Worm (Caenorhabditis elegans) whole organism, mixed stage, embryonic: ENCODE results near the gene arr-1.

Source experiments
- bed-3 ChIP-seq: fragments of 200-800 bp; sonication (Bioruptor generic); optimal IDR thresholded peaks from 3 replicates; lab custom pipeline; 2018; ENCODE audit warnings: mild to moderate bottlenecking, missing genetic modification characterization, moderate library complexity, missing compliant biosample characterization
- blmp-1 ChIP-seq: fragments of 150-350 bp; optimal IDR thresholded peaks from 2 replicates; lab custom pipeline; 2014; ENCODE audit warnings: missing biosample characterization, missing genetic modification characterization
- ceh-83 ChIP-seq: fragments of 200-800 bp; sonication (Bioruptor generic); optimal IDR thresholded peaks from 2 replicates; lab custom pipeline; 2018; ENCODE audit warnings: mild to moderate bottlenecking, missing genetic modification characterization, missing compliant biosample characterization
- ces-1 ChIP-seq: fragments of 150-350 bp; optimal IDR thresholded peaks from 2 replicates; lab custom pipeline; 2014; ENCODE audit warnings: missing biosample characterization, missing genetic modification reagents, missing genetic modification characterization
- cnd-1 ChIP-seq: fragments of 200-800 bp; sonication (Bioruptor generic); optimal IDR thresholded peaks from 2 replicates; lab custom pipeline; 2018; ENCODE audit warnings: mild to moderate bottlenecking, missing genetic modification characterization, missing compliant biosample characterization
- drap-1 ChIP-seq: fragments of 200-800 bp; sonication (Bioruptor generic); optimal IDR thresholded peaks from 3 replicates; lab custom pipeline; 2018; ENCODE audit warnings: mild to moderate bottlenecking, missing genetic modification characterization, missing compliant biosample characterization
- elt-1 ChIP-seq: sonication (generic microtip); optimal IDR thresholded peaks from 2 replicates; lab custom pipeline; 2017; ENCODE audit warnings: missing genetic modification characterization, mild to moderate bottlenecking, missing compliant biosample characterization, antibody characterized with exemption, moderate library complexity, borderline replicate concordance; ENCODE audit not compliant: insufficient read depth
- elt-3 ChIP-seq: fragments of 150-350 bp; optimal IDR thresholded peaks from 2 replicates; lab custom pipeline; 2014; ENCODE audit warnings: missing biosample characterization, missing genetic modification characterization
- flh-1 ChIP-seq: fragments of 200-800 bp; sonication (Bioruptor generic); optimal IDR thresholded peaks from 2 replicates; lab custom pipeline; 2018; ENCODE audit warnings: mild to moderate bottlenecking, missing genetic modification characterization, moderate library complexity, missing compliant biosample characterization
- ham-2 ChIP-seq: fragments of 200-800 bp; sonication (Bioruptor generic); optimal IDR thresholded peaks from 2 replicates; lab custom pipeline; 2018; ENCODE audit warnings: mild to moderate bottlenecking, missing genetic modification characterization, missing compliant biosample characterization
- hlh-1 ChIP-seq: fragments of 150-350 bp; optimal IDR thresholded peaks from 2 replicates; lab custom pipeline; 2014; ENCODE audit warnings: missing biosample characterization, missing genetic modification reagents, missing genetic modification characterization
- lin-13 ChIP-seq: fragments of 150-350 bp; optimal IDR thresholded peaks from 2 replicates; lab custom pipeline; 2014; ENCODE audit warnings: missing biosample characterization, missing genetic modification characterization
- lin-32 ChIP-seq: fragments of 200-800 bp; sonication (Bioruptor generic); optimal IDR thresholded peaks from 2 replicates; lab custom pipeline; 2018; ENCODE audit warnings: mild to moderate bottlenecking, missing genetic modification characterization, missing compliant biosample characterization
- lsy-2 ChIP-seq: fragments of 150-350 bp; optimal IDR thresholded peaks from 2 replicates; lab custom pipeline; 2014; ENCODE audit warnings: missing biosample characterization, missing genetic modification characterization
- mab-5 ChIP-seq: fragments of 150-350 bp; optimal IDR thresholded peaks from 2 replicates; lab custom pipeline; 2014; ENCODE audit warnings: missing biosample characterization, missing genetic modification characterization
- mep-1 ChIP-seq: fragments of 150-350 bp; optimal IDR thresholded peaks from 2 replicates; lab custom pipeline; 2017; ENCODE audit warnings: missing biosample characterization, missing genetic modification reagents, missing genetic modification characterization, inconsistent platforms
- mls-2 ChIP-seq: sonication (generic microtip); optimal IDR thresholded peaks from 2 replicates; lab custom pipeline; 2016; ENCODE audit warnings: mild to moderate bottlenecking, missing genetic modification characterization, moderate library complexity, missing compliant biosample characterization
- nhr-12 ChIP-seq: fragments of 150-350 bp; optimal IDR thresholded peaks from 2 replicates; lab custom pipeline; 2014; ENCODE audit warnings: missing biosample characterization, missing genetic modification characterization
- nhr-2 ChIP-seq: fragments of 150-350 bp; optimal IDR thresholded peaks from 2 replicates; lab custom pipeline; 2014; ENCODE audit warnings: missing biosample characterization, missing genetic modification characterization
- nhr-237 ChIP-seq: fragments of 150-350 bp; optimal IDR thresholded peaks from 2 replicates; lab custom pipeline; 2014; ENCODE audit warnings: missing biosample characterization, missing genetic modification characterization
- pha-4 ChIP-seq: fragments of 150-350 bp; optimal IDR thresholded peaks from 2 replicates; lab custom pipeline; 2018; ENCODE audit warnings: missing biosample characterization, missing genetic modification reagents, missing genetic modification characterization
- sem-2 ChIP-seq: fragments of 200-800 bp; sonication (Bioruptor generic); optimal IDR thresholded peaks from 2 replicates; lab custom pipeline; 2018; ENCODE audit warnings: mild to moderate bottlenecking, missing genetic modification characterization, missing compliant biosample characterization
- snpc-4 ChIP-seq: fragments of 150-350 bp; optimal IDR thresholded peaks from 2 replicates; lab custom pipeline; 2014; ENCODE audit warnings: missing biosample characterization, missing genetic modification characterization
- sptf-1 ChIP-seq: sonication (generic microtip); optimal IDR thresholded peaks from 2 replicates; lab custom pipeline; 2017; ENCODE audit warnings: mild to moderate bottlenecking, missing genetic modification characterization, moderate library complexity, missing compliant biosample characterization
- tbx-8 ChIP-seq: fragments of 200-800 bp; sonication (Bioruptor generic); optimal IDR thresholded peaks from 2 replicates; lab custom pipeline; 2018; ENCODE audit warnings: mild to moderate bottlenecking, missing genetic modification characterization, moderate library complexity, missing compliant biosample characterization
- unc-120 ChIP-seq: sonication (generic microtip); optimal IDR thresholded peaks from 2 replicates; lab custom pipeline; 2017; ENCODE audit warnings: missing genetic modification characterization, missing compliant biosample characterization; ENCODE audit not compliant: poor library complexity, severe bottlenecking
- unc-62 ChIP-seq: fragments of 150-350 bp; optimal IDR thresholded peaks from 2 replicates; lab custom pipeline; 2014; ENCODE audit warnings: missing biosample characterization, missing genetic modification reagents, missing genetic modification characterization
- ztf-11 ChIP-seq: fragments of 150-350 bp; optimal IDR thresholded peaks from 2 replicates; lab custom pipeline; 2014; ENCODE audit warnings: missing biosample characterization, missing genetic modification characterization

Gene arr-1

ce11 chrX:926125-926524, 24.5 kb upstream of the arr-1 start:
- TF ChIP-seq sptf-1 (tag; lab: Kevin White, UChicago), result no peak
- TF ChIP-seq mab-5 (tag; lab: Kevin White, UChicago), result no peak
- TF ChIP-seq sem-2 (GFP tag; lab: Kevin White, UChicago), result no peak
- no peak for TF ChIP-seq nhr-237 (tag; lab: Kevin White, UChicago)
- no peak for TF ChIP-seq ztf-11
- no peak for TF ChIP-seq bed-3
- TF ChIP-seq ceh-83, result no peak

ce11 chrX:927632-928031, 22.9 kb upstream of the arr-1 start:
- TF ChIP-seq nhr-2, result no peak

ce11 chrX:932874-933273, 17.7 kb upstream of the arr-1 start:
- no peak for TF ChIP-seq pha-4 (tag; lab: Kevin White, UChicago)
- peak; percentile 83 for TF ChIP-seq unc-120 (tag; lab: Kevin White, UChicago)
- TF ChIP-seq sptf-1 (tag; lab: Kevin White, UChicago), result peak; percentile 16
- peak; percentile 56 for TF ChIP-seq ces-1

- no peak for TF ChIP-seq bed-3
- no peak for TF ChIP-seq mab-5 (tag; lab: Kevin White, UChicago)
- TF ChIP-seq drap-1 (GFP tag; lab: Kevin White, UChicago), result no peak
- no peak for TF ChIP-seq nhr-237 (tag; lab: Kevin White, UChicago)
- TF ChIP-seq nhr-2, result no peak
- no peak for TF ChIP-seq ztf-11
- TF ChIP-seq cnd-1 (tag; lab: Kevin White, UChicago), result no peak
- no peak for TF ChIP-seq flh-1 (GFP tag; lab: Kevin White, UChicago)
- TF ChIP-seq sem-2 (GFP tag; lab: Kevin White, UChicago), result no peak
- no peak for TF ChIP-seq hlh-1 (tag; lab: Kevin White, UChicago)
- TF ChIP-seq mls-2 (tag; lab: Kevin White, UChicago), result no peak
- no peak for TF ChIP-seq snpc-4
- TF ChIP-seq blmp-1, result no peak
- no peak for TF ChIP-seq ceh-83
Measured at ce11 chrX:933504-933903, 17.1 kb upstream of the arr-1 start, which contains the start of gene F35H12.1. F35H12.1 (plus strand) TSS chrX:933804.

- TF ChIP-seq lsy-2 (tag; lab: Kevin White, UChicago) (no peak), sem-2 (GFP tag; lab: Kevin White, UChicago) (no peak), nhr-12 (tag; lab: Kevin White, UChicago) (no peak), snpc-4 (no peak), pha-4 (tag; lab: Kevin White, UChicago) (no peak), mep-1 (tag; lab: Kevin White, UChicago) (no peak), lin-32 (GFP tag; lab: Kevin White, UChicago) (no peak), drap-1 (GFP tag; lab: Kevin White, UChicago) (no peak)
Measured at ce11 chrX:936013-936412, 14.6 kb upstream of the arr-1 start.

ce11 chrX:938269-938883, 12.2 kb upstream of the arr-1 start, which contains the start of gene F53H8.3:
F53H8.3 (plus strand) TSS chrX:938543.
- TF ChIP-seq nhr-237 (tag; lab: Kevin White, UChicago), result no peak
- no peak for TF ChIP-seq unc-62 (GFP tag; lab: Kevin White, UChicago)
- no peak for TF ChIP-seq tbx-8 (GFP tag; lab: Kevin White, UChicago)
- TF ChIP-seq ceh-83, result no peak
- TF ChIP-seq elt-3 (tag; lab: Kevin White, UChicago), result no peak
- no peak for TF ChIP-seq drap-1 (GFP tag; lab: Kevin White, UChicago)
- no peak for TF ChIP-seq nhr-12 (tag; lab: Kevin White, UChicago)
- TF ChIP-seq elt-1, result no peak
- no peak for TF ChIP-seq mep-1 (tag; lab: Kevin White, UChicago)
- no peak for TF ChIP-seq hlh-1 (tag; lab: Kevin White, UChicago)
- no peak for TF ChIP-seq ham-2
- no peak for TF ChIP-seq sptf-1 (tag; lab: Kevin White, UChicago)
- TF ChIP-seq pha-4 (tag; lab: Kevin White, UChicago), result no peak
- no peak for TF ChIP-seq lin-13 (tag; lab: Kevin White, UChicago)
- no peak for TF ChIP-seq lsy-2 (tag; lab: Kevin White, UChicago)
